Worm (Caenorhabditis elegans) whole organism, L4 larva: ENCODE results near the gene W02D7.5.
A peak's percentile ranks its signal among the peaks of the same experiment; 100 is the strongest.

ENCODE experiments used
- F10B5.3 ChIP-seq: sonication (generic microtip); optimal IDR thresholded peaks from 2 replicates; lab custom pipeline; 2016; ENCODE audit warnings: mild to moderate bottlenecking, missing genetic modification characterization, missing compliant biosample characterization
- ceh-82 ChIP-seq: sonication (generic microtip); optimal IDR thresholded peaks from 2 replicates; lab custom pipeline; 2017; ENCODE audit warnings: missing biosample characterization, missing genetic modification characterization
- daf-19 ChIP-seq: fragments of 200-800 bp; sonication (Bioruptor generic); conservative IDR thresholded peaks from 2 replicates; pipeline ENCODE4 v1.3.6; 2022; ENCODE audit warnings: missing genetic modification characterization, missing compliant biosample characterization
- duxl-1 ChIP-seq: sonication (generic microtip); optimal IDR thresholded peaks from 2 replicates; lab custom pipeline; 2016; ENCODE audit warnings: mild to moderate bottlenecking, missing genetic modification characterization, moderate library complexity, missing compliant biosample characterization; ENCODE audit not compliant: poor library complexity
- hlh-30 ChIP-seq: sonication (generic microtip); optimal IDR thresholded peaks from 2 replicates; lab custom pipeline; 2017; ENCODE audit warnings: antibody characterized with exemption, mild to moderate bottlenecking, missing genetic modification characterization, missing compliant biosample characterization; ENCODE audit not compliant: insufficient read depth
- lin-13 ChIP-seq: fragments of 150-350 bp; optimal IDR thresholded peaks from 2 replicates; lab custom pipeline; 2014; ENCODE audit warnings: missing biosample characterization, missing genetic modification reagents, missing genetic modification characterization
- mxl-3 ChIP-seq: fragments of 200-800 bp; sonication (Bioruptor generic); optimal IDR thresholded peaks from 2 replicates; lab custom pipeline; 2018; ENCODE audit warnings: mild to moderate bottlenecking, missing genetic modification characterization, missing compliant biosample characterization
- nhr-111 ChIP-seq: fragments of 200-800 bp; sonication (Bioruptor generic); optimal IDR thresholded peaks from 2 replicates; lab custom pipeline; 2018; ENCODE audit warnings: mild to moderate bottlenecking, missing genetic modification characterization, missing compliant biosample characterization
- saeg-2 ChIP-seq: fragments of 200-800 bp; sonication (Bioruptor generic); IDR thresholded peaks from 2 replicates; pipeline ENCODE4 v1.3.6; 2022; ENCODE audit warnings: missing genetic modification reagents, missing genetic modification characterization, missing compliant biosample characterization
- set-16 ChIP-seq: fragments of 200-800 bp; sonication (Bioruptor generic); IDR thresholded peaks from 2 replicates; pipeline ENCODE4 v1.3.6; 2022; ENCODE audit warnings: missing genetic modification reagents, missing genetic modification characterization, missing compliant biosample characterization
- snpc-4 ChIP-seq: fragments of 150-350 bp; optimal IDR thresholded peaks from 2 replicates; lab custom pipeline; 2014; ENCODE audit warnings: missing biosample characterization, missing genetic modification characterization
- tag-97 ChIP-seq: fragments of 200-800 bp; sonication (Bioruptor generic); IDR thresholded peaks from 2 replicates; pipeline ENCODE4 v1.3.6; 2022; ENCODE audit warnings: missing genetic modification characterization, missing compliant biosample characterization
- unc-62 ChIP-seq, 3 experiments: fragments of 150-350 bp in 1 of 3; sonication (generic microtip); optimal IDR thresholded peaks in 2 of 3; peaks in 1 of 3; 1 replicate in 1 of 3; 2 replicates in 2 of 3; lab custom pipeline; 2014 to 2017; ENCODE audit warnings: missing biosample characterization in 3 of 3, missing genetic modification characterization in 3 of 3, missing genetic modification reagents in 3 of 3, missing genotype in 1 of 3

Gene W02D7.5

ce11 chrV:8252532-8252931 is 46.5 kb downstream of the W02D7.5 start:
- TF ChIP-seq unc-62 (GFP tag; optimal IDR thresholded peaks at IDR 0.05 in 1 of 2; lab: Kevin White, UChicago): peak in 1 of 2 experiments; percentile 18
- no peak for TF ChIP-seq unc-62 (tag; optimal IDR thresholded peaks at IDR 0.05; lab: Kevin White, UChicago)
- TF ChIP-seq tag-97: no peak
- TF ChIP-seq hlh-30: peak; percentile 21
- TF ChIP-seq, all 104 proteins: peak for 2

DNA sequence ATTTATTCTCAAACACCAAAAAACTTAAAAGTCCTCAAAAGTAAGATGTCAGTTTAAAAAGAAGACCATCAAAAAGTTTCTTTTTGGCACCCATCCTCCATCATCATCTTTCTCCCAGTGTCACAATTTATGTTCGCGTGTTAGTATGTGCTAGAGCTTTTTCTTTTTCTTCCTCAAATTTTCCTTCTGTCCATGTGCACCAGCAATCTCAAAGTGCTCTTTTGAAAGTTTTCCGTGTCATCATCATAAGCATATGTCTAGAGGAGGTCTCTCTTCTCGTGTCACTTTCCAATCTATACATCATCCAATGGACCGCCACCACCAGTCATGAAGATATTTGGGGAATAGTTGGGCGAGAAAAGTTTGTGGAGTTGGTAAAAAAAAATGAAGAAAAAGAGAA is 48.0 kb downstream of the W02D7.5 start:
- TF ChIP-seq saeg-2 (GFP tag; lab: Robert Waterston, UW) (no peak), unc-62 (GFP tag; optimal IDR thresholded peaks at IDR 0.05 in 1 of 2; lab: Kevin White, UChicago) (peak in 1 of 2 experiments; percentile 22), unc-62 (tag; optimal IDR thresholded peaks at IDR 0.05; lab: Kevin White, UChicago) (no peak), hlh-30 (peak; percentile 55)

DNA sequence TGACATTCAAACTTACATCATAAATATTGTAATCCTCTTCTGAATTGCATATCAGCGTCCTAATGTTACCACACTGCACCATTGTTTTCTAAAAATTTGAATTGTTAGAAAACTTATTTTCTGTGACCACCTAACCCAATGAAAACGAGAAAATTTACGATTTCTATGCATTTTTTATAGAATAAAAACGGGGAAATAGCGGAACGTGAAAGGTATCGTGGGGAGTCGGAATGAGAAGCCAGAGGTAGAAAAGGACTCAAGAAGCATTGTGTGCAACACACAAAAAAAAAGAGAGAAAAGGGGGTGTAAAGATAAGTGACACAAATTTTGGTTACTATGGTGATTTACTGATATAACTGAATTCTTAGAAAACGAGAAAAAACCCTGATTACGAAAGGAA is 48.8 kb downstream of the W02D7.5 start, which contains the start of gene C16D9.6:
C16D9.6 (minus strand) TSS at position 101 of the 400 bp plus-strand sequence.
- TF ChIP-seq nhr-111 (GFP tag; lab: Kevin White, UChicago) (no peak), duxl-1 (tag; lab: Kevin White, UChicago) (no peak), ceh-82 (no peak), snpc-4 (tag; lab: Kevin White, UChicago) (no peak), set-16 (no peak), daf-19 (GFP tag; lab: Robert Waterston, UW) (no peak), lin-13 (GFP tag; lab: Kevin White, UChicago) (no peak), mxl-3 (no peak), F10B5.3 (no peak)
